Worm (Caenorhabditis elegans) whole organism, L1 larva: ENCODE measurements around the gene ugt-10.

Experiments used
- aly-2 ChIP-seq: fragments of 150-350 bp; optimal IDR thresholded peaks from 2 replicates; lab custom pipeline; 2014; ENCODE audit warnings: missing biosample characterization, missing genetic modification characterization
- ceh-82 ChIP-seq, 3 experiments: fragments of 150-350 bp in 1 of 3; sonication (generic microtip) in 2 of 3; optimal IDR thresholded peaks; 2 replicates each; lab custom pipeline; 2014 to 2017; ENCODE audit warnings: missing biosample characterization in 3 of 3, missing genetic modification characterization in 3 of 3
- egl-27 ChIP-seq, 2 experiments: fragments of 150-350 bp in 1 of 2; sonication (generic microtip); optimal IDR thresholded peaks; 3 replicates each; lab custom pipeline; 2017 to 2018; ENCODE audit warnings: missing biosample characterization in 2 of 2, missing genetic modification characterization in 2 of 2, missing genetic modification reagents in 2 of 2
- fos-1 ChIP-seq: fragments of 150-350 bp; optimal IDR thresholded peaks from 2 replicates; lab custom pipeline; 2014; ENCODE audit warnings: missing biosample characterization, missing genetic modification characterization
- hlh-4 ChIP-seq: sonication (generic microtip); optimal IDR thresholded peaks from 2 replicates; lab custom pipeline; 2016; ENCODE audit warnings: mild to moderate bottlenecking, missing genetic modification characterization, missing compliant biosample characterization
- isw-1 ChIP-seq: fragments of 200-800 bp; sonication (Bioruptor generic); IDR thresholded peaks from 2 replicates; pipeline ENCODE4 v1.3.6; 2022; ENCODE audit warnings: missing genetic modification characterization, missing compliant biosample characterization
- lin-13 ChIP-seq: fragments of 150-350 bp; optimal IDR thresholded peaks from 2 replicates; lab custom pipeline; 2014; ENCODE audit warnings: missing biosample characterization, missing genetic modification reagents, missing genetic modification characterization
- mep-1 ChIP-seq: fragments of 150-350 bp; optimal IDR thresholded peaks from 2 replicates; lab custom pipeline; 2014; ENCODE audit warnings: missing biosample characterization, missing genetic modification characterization
- nhr-11 ChIP-seq: fragments of 150-350 bp; optimal IDR thresholded peaks from 2 replicates; lab custom pipeline; 2014; ENCODE audit warnings: missing biosample characterization, missing genetic modification characterization
- nhr-77 ChIP-seq: fragments of 150-350 bp; optimal IDR thresholded peaks from 2 replicates; lab custom pipeline; 2014; ENCODE audit warnings: missing biosample characterization, missing genetic modification characterization
- skn-1 ChIP-seq: fragments of 150-350 bp; optimal IDR thresholded peaks from 2 replicates; lab custom pipeline; 2014; ENCODE audit warnings: missing biosample characterization, missing genetic modification characterization

DNA sequence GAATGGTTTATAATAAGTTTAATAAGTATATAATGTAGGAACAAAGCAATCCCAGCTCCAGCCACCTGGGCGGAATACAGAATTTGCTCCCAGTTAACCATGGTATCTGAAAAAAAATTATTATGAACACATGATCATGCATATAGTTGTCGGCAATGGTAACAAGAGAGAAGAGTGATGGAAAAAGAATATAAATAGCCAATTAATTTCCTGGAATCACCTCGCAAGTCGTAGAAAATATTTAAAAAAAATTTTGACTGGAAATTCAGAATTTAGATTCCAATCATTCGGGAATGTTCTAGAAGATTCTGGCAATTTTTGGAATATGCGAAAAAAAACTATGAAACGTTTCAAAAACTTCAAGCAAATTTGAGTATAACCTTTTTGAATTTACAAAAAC is 44.3 kb upstream of the ugt-10 start, which contains the start of gene str-211:
- TF ChIP-seq lin-13 (GFP tag; lab: Kevin White, UChicago) (no peak), mep-1 (tag; lab: Kevin White, UChicago) (no peak), fos-1 (tag; lab: Kevin White, UChicago) (no peak), isw-1 (GFP tag; lab: Robert Waterston, UW) (no peak), egl-27 (tag; optimal IDR thresholded peaks at IDR 0.05; lab: Kevin White, UChicago) (no peak), nhr-77 (tag; lab: Kevin White, UChicago) (no peak), ceh-82 (tag; optimal IDR thresholded peaks at IDR 0.05; lab: Kevin White, UChicago) (no peak), hlh-4 (tag; lab: Kevin White, UChicago) (no peak), skn-1 (tag; lab: Kevin White, UChicago) (no peak), nhr-11 (tag; lab: Kevin White, UChicago) (no peak), aly-2 (tag; lab: Kevin White, UChicago) (no peak)
